Fruit fly (Drosophila melanogaster) whole organism, embryonic: ENCODE results near the gene CG13384.

Experiments
- Ada2b ChIP-seq: fragments of 200-800 bp; sonication (Bioruptor generic); IDR thresholded peaks from 2 replicates; pipeline ENCODE4 v1.3.6; 2022; ENCODE audit warnings: missing biosample characterization, missing genetic modification characterization
- Atf-2 ChIP-seq: fragments of 200-800 bp; sonication (Bioruptor generic); optimal IDR thresholded peaks from 2 replicates; lab custom pipeline; 2016; ENCODE audit warnings: missing biosample characterization, missing genetic modification characterization
- B-H2 ChIP-seq: fragments of 200-800 bp; sonication (Bioruptor generic); optimal IDR thresholded peaks from 2 replicates; lab custom pipeline; 2018; ENCODE audit warnings: missing biosample characterization, mild to moderate bottlenecking, missing genetic modification characterization
- BtbVII ChIP-seq: fragments of 200-800 bp; sonication (Bioruptor generic); optimal IDR thresholded peaks from 3 replicates; lab custom pipeline; 2017; ENCODE audit warnings: missing biosample characterization, mild to moderate bottlenecking, missing genetic modification characterization
- CG1024 ChIP-seq: fragments of 200-800 bp; sonication (Bioruptor generic); IDR thresholded peaks from 2 replicates; pipeline ENCODE4 v1.3.6; 2022; ENCODE audit warnings: missing biosample characterization, missing genetic modification characterization
- CG10267 ChIP-seq: fragments of 200-800 bp; sonication (Bioruptor generic); optimal IDR thresholded peaks from 2 replicates; lab custom pipeline; 2018; ENCODE audit warnings: missing biosample characterization, mild to moderate bottlenecking, missing genetic modification characterization, moderate library complexity
- CG10654 ChIP-seq: fragments of 200-800 bp; sonication (Bioruptor generic); optimal IDR thresholded peaks from 2 replicates; lab custom pipeline; 2016; ENCODE audit warnings: missing biosample characterization, missing genetic modification characterization
- CG11560 ChIP-seq: fragments of 200-800 bp; sonication (Bioruptor generic); IDR thresholded peaks from 3 replicates; pipeline ENCODE4 v1.3.6; 2022; ENCODE audit warnings: missing biosample characterization, missing genetic modification characterization
- CG12071 ChIP-seq: fragments of 200-800 bp; sonication (Bioruptor generic); optimal IDR thresholded peaks from 3 replicates; lab custom pipeline; 2018; ENCODE audit warnings: missing biosample characterization, mild to moderate bottlenecking, missing genetic modification characterization
- CG12155 ChIP-seq: fragments of 200-800 bp; sonication (Bioruptor generic); optimal IDR thresholded peaks from 3 replicates; lab custom pipeline; 2016; ENCODE audit warnings: missing biosample characterization, missing genetic modification characterization
- CG12769 ChIP-seq: fragments of 200-800 bp; sonication (Bioruptor generic); optimal IDR thresholded peaks from 2 replicates; lab custom pipeline; 2019; ENCODE audit warnings: missing biosample characterization, mild to moderate bottlenecking, missing genetic modification characterization, moderate library complexity
- CG14014 ChIP-seq: fragments of 200-800 bp; sonication (Bioruptor generic); IDR thresholded peaks from 2 replicates; pipeline ENCODE4 v1.3.6; 2022; ENCODE audit warnings: missing biosample characterization, missing genetic modification characterization
- CG14860 ChIP-seq: fragments of 200-800 bp; sonication (Bioruptor generic); IDR thresholded peaks from 3 replicates; pipeline ENCODE4 v1.3.6; 2022; ENCODE audit warnings: missing biosample characterization, missing genetic modification characterization; ENCODE audit not compliant: partially characterized antibody
- CG17385 ChIP-seq: fragments of 200-800 bp; sonication (Bioruptor generic); optimal IDR thresholded peaks from 3 replicates; lab custom pipeline; 2018; ENCODE audit warnings: missing biosample characterization, mild to moderate bottlenecking, missing genetic modification characterization
- CG1832 ChIP-seq: fragments of 200-800 bp; sonication (Bioruptor generic); optimal IDR thresholded peaks from 2 replicates; lab custom pipeline; 2017; ENCODE audit warnings: missing biosample characterization, mild to moderate bottlenecking, missing genetic modification characterization, inconsistent platforms
- CG2202 ChIP-seq: fragments of 200-800 bp; sonication (Bioruptor generic); optimal IDR thresholded peaks from 2 replicates; lab custom pipeline; 2018; ENCODE audit warnings: missing biosample characterization, mild to moderate bottlenecking, missing genetic modification characterization
- CG2875 ChIP-seq: fragments of 200-800 bp; sonication (Bioruptor generic); optimal IDR thresholded peaks from 2 replicates; lab custom pipeline; 2017; ENCODE audit warnings: missing biosample characterization, mild to moderate bottlenecking, missing genetic modification characterization, missing genetic modification reagents
- CG3163 ChIP-seq: fragments of 200-800 bp; sonication (Bioruptor generic); optimal IDR thresholded peaks from 3 replicates; lab custom pipeline; 2016; ENCODE audit warnings: missing biosample characterization, missing genetic modification characterization
- CG3726 ChIP-seq: fragments of 200-800 bp; sonication (Bioruptor generic); IDR thresholded peaks from 3 replicates; pipeline ENCODE4, ENCODE4 v1.3.6; 2022; ENCODE audit warnings: missing biosample characterization, missing genetic modification characterization
- CG4328 ChIP-seq: fragments of 200-800 bp; sonication (Bioruptor generic); optimal IDR thresholded peaks from 3 replicates; lab custom pipeline; 2017; ENCODE audit warnings: missing biosample characterization, missing genetic modification reagents, missing genetic modification characterization
- CG4424 ChIP-seq: fragments of 200-800 bp; sonication (Bioruptor generic); optimal IDR thresholded peaks from 3 replicates; lab custom pipeline; 2016; ENCODE audit warnings: missing biosample characterization, missing genetic modification characterization
- CG4730 ChIP-seq: fragments of 200-800 bp; sonication (Bioruptor generic); IDR thresholded peaks from 2 replicates; pipeline ENCODE4 v1.3.6; 2022; ENCODE audit warnings: missing biosample characterization, missing genetic modification characterization
- CG6765 ChIP-seq: fragments of 200-800 bp; sonication (Bioruptor generic); optimal IDR thresholded peaks from 3 replicates; lab custom pipeline; 2017; ENCODE audit warnings: missing biosample characterization, mild to moderate bottlenecking, missing genetic modification characterization
- CG8924 ChIP-seq: fragments of 200-800 bp; optimal IDR thresholded peaks from 3 replicates; lab custom pipeline; 2019; ENCODE audit warnings: missing biosample characterization, mild to moderate bottlenecking, missing genetic modification characterization, moderate library complexity
- Doc2 ChIP-seq: fragments of 200-800 bp; sonication (Bioruptor generic); IDR thresholded peaks from 2 replicates; pipeline ENCODE4 v1.3.6; 2022; ENCODE audit warnings: missing biosample characterization, missing genetic modification characterization
- Eip74EF ChIP-seq, 2 experiments: fragments of 200-800 bp in 1 of 2; fragments of >200 bp in 1 of 2; sonication (Bioruptor generic) in 1 of 2; optimal IDR thresholded peaks; 2 replicates each; lab custom pipeline; 2017 to 2019; ENCODE audit warnings: missing biosample characterization in 2 of 2, missing genetic modification characterization in 2 of 2, mild to moderate bottlenecking in 1 of 2, moderate library complexity in 1 of 2
- Hr78 ChIP-seq, 2 experiments: fragments of 200-800 bp in 1 of 2; fragments of >200 bp in 1 of 2; sonication (Bioruptor generic) in 1 of 2; optimal IDR thresholded peaks; 2 replicates each; lab custom pipeline; 2017 to 2019; ENCODE audit warnings: missing biosample characterization in 2 of 2, missing genetic modification characterization in 2 of 2, mild to moderate bottlenecking in 1 of 2, moderate library complexity in 1 of 2
- Max ChIP-seq: fragments of 200-800 bp; sonication (Bioruptor generic); optimal IDR thresholded peaks from 2 replicates; lab custom pipeline; 2016; ENCODE audit warnings: missing biosample characterization, mild to moderate bottlenecking, missing genetic modification characterization
- NC2β ChIP-seq: fragments of 200-800 bp; sonication (Bioruptor generic); optimal IDR thresholded peaks from 2 replicates; lab custom pipeline; 2016; ENCODE audit warnings: missing biosample characterization, missing genetic modification characterization
- NfI ChIP-seq: fragments of 200-800 bp; sonication (Bioruptor generic); optimal IDR thresholded peaks from 3 replicates; lab custom pipeline; 2018; ENCODE audit warnings: missing biosample characterization, mild to moderate bottlenecking, missing genetic modification characterization, moderate library complexity
- Ravus ChIP-seq: fragments of 200-800 bp; sonication (Bioruptor generic); IDR thresholded peaks from 2 replicates; pipeline ENCODE4 v1.3.6; 2022; ENCODE audit warnings: missing biosample characterization, missing genetic modification characterization
- Sox100B ChIP-seq: fragments of 200-800 bp; sonication (Bioruptor generic); optimal IDR thresholded peaks from 3 replicates; lab custom pipeline; 2018; ENCODE audit warnings: missing biosample characterization, mild to moderate bottlenecking, missing genetic modification characterization
- Sry-δ ChIP-seq: fragments of 200-800 bp; sonication (Bioruptor generic); optimal IDR thresholded peaks from 2 replicates; lab custom pipeline; 2016; ENCODE audit warnings: missing biosample characterization, missing genetic modification characterization
- TFAM ChIP-seq: fragments of 200-800 bp; sonication (Bioruptor generic); optimal IDR thresholded peaks from 2 replicates; lab custom pipeline; 2017; ENCODE audit warnings: missing biosample characterization, missing genetic modification characterization, inconsistent platforms
- Vsx1 ChIP-seq: fragments of 200-800 bp; sonication (Bioruptor generic); optimal IDR thresholded peaks from 2 replicates; lab custom pipeline; 2017; ENCODE audit warnings: missing biosample characterization, mild to moderate bottlenecking, missing genetic modification characterization, missing genetic modification reagents
- ap ChIP-seq: fragments of 200-800 bp; sonication (Bioruptor generic); IDR thresholded peaks from 2 replicates; pipeline ENCODE4 v1.3.6; 2022; ENCODE audit warnings: missing biosample characterization, missing genetic modification characterization
- bsh ChIP-seq, 2 experiments: fragments of 200-800 bp; sonication (Bioruptor generic); optimal IDR thresholded peaks; 2 replicates each; lab custom pipeline; 2017 to 2018; ENCODE audit warnings: mild to moderate bottlenecking in 2 of 2, missing biosample characterization in 2 of 2, missing genetic modification characterization in 2 of 2, moderate library complexity in 1 of 2
- cwo ChIP-seq: fragments of 200-800 bp; sonication (Bioruptor generic); optimal IDR thresholded peaks from 3 replicates; lab custom pipeline; 2017; ENCODE audit warnings: missing biosample characterization, missing genetic modification characterization, mild to moderate bottlenecking, moderate library complexity, missing genetic modification reagents
- dm ChIP-seq: fragments of 200-800 bp; sonication (Bioruptor generic); optimal IDR thresholded peaks from 3 replicates; lab custom pipeline; 2016; ENCODE audit warnings: missing biosample characterization, missing genetic modification characterization
- dmrt99B ChIP-seq: fragments of 200-800 bp; sonication (Bioruptor generic); optimal IDR thresholded peaks from 2 replicates; lab custom pipeline; 2018; ENCODE audit warnings: missing biosample characterization, mild to moderate bottlenecking, missing genetic modification characterization, moderate library complexity
- h ChIP-seq: fragments of >200 bp; optimal IDR thresholded peaks from 2 replicates; lab custom pipeline; 2017
- knrl ChIP-seq: fragments of 200-800 bp; sonication (Bioruptor generic); IDR thresholded peaks from 3 replicates; pipeline ENCODE4 v1.3.6; 2022; ENCODE audit warnings: missing biosample characterization, missing genetic modification characterization; ENCODE audit not compliant: partially characterized antibody
- lov ChIP-seq, 2 experiments: fragments of 200-800 bp in 1 of 2; fragments of >200 bp in 1 of 2; sonication (Bioruptor generic) in 1 of 2; IDR thresholded peaks in 1 of 2; optimal IDR thresholded peaks in 1 of 2; 2 replicates in 1 of 2; 3 replicates in 1 of 2; pipeline versions ENCODE4 v1.3.6 to Lab custom; 2017 to 2022; ENCODE audit warnings: missing biosample characterization in 1 of 2, missing genetic modification characterization in 1 of 2
- nau ChIP-seq: fragments of 200-800 bp; sonication (Bioruptor generic); optimal IDR thresholded peaks from 3 replicates; lab custom pipeline; 2017; ENCODE audit warnings: missing biosample characterization, mild to moderate bottlenecking, missing genetic modification characterization, missing genetic modification reagents
- nerfin-1 ChIP-seq: fragments of 200-800 bp; sonication (Bioruptor generic); optimal IDR thresholded peaks from 3 replicates; lab custom pipeline; 2019; ENCODE audit warnings: missing biosample characterization, mild to moderate bottlenecking, missing genetic modification characterization, moderate library complexity
- pita ChIP-seq: fragments of 200-800 bp; sonication (Bioruptor generic); optimal IDR thresholded peaks from 2 replicates; lab custom pipeline; 2017; ENCODE audit warnings: missing biosample characterization, mild to moderate bottlenecking, missing genetic modification characterization
- sd ChIP-seq: fragments of 200-800 bp; sonication (Bioruptor generic); optimal IDR thresholded peaks from 3 replicates; lab custom pipeline; 2018; ENCODE audit warnings: missing biosample characterization, mild to moderate bottlenecking, missing genetic modification characterization, moderate library complexity
- seq ChIP-seq: fragments of 200-800 bp; sonication (Bioruptor generic); IDR thresholded peaks from 2 replicates; pipeline ENCODE4 v1.3.6; 2022; ENCODE audit warnings: missing biosample characterization, missing genetic modification characterization
- toy ChIP-seq: fragments of 200-800 bp; sonication (Bioruptor generic); IDR thresholded peaks from 2 replicates; pipeline ENCODE4 v1.3.6; 2022; ENCODE audit warnings: missing biosample characterization, missing genetic modification characterization

The CG13384 gene

dm6 chr2L:8361204-8361952 is 22.9 kb upstream of the CG13384 start (continued):
- TF ChIP-seq Ravus (GFP tag; lab: Robert Waterston, UW) (no peak), CG12155 (GFP tag; lab: Kevin White, UChicago) (no peak), CG14014 (GFP tag; lab: Robert Waterston, UW) (no peak), CG10267 (tag; lab: Kevin White, UChicago) (peak; percentile 15), bsh (GFP tag; optimal IDR thresholded peaks at IDR 0.05; lab: Kevin White, UChicago) (no peak), Sry-δ (GFP tag; lab: Kevin White, UChicago) (no peak), CG6765 (GFP tag; lab: Kevin White, UChicago) (no peak), CG11560 (tag; lab: Robert Waterston, UW) (no peak), CG2875 (no peak), CG2202 (no peak), NC2β (GFP tag; lab: Kevin White, UChicago) (no peak), CG12071 (GFP tag; lab: Kevin White, UChicago) (no peak), CG14860 (GFP tag; lab: Robert Waterston, UW) (no peak), CG4424 (GFP tag; lab: Kevin White, UChicago) (peak; percentile 14), BtbVII (no peak), nerfin-1 (tag; lab: Kevin White, UChicago) (no peak), lov (optimal IDR thresholded peaks at IDR 0.05; lab: Kevin White, UChicago) (no peak), lov (GFP tag; IDR thresholded peaks at IDR 0.05; lab: Robert Waterston, UW) (no peak), Sox100B (peak; percentile 10), Eip74EF (GFP tag; optimal IDR thresholded peaks at IDR 0.05; lab: Kevin White, UChicago) (no peak), Hr78 (GFP tag; optimal IDR thresholded peaks at IDR 0.05; lab: Kevin White, UChicago) (no peak), dm (GFP tag; lab: Kevin White, UChicago) (no peak), CG17385 (GFP tag; lab: Kevin White, UChicago) (peak; percentile 10), toy (GFP tag; lab: Robert Waterston, UW) (no peak), Doc2 (GFP tag; lab: Robert Waterston, UW) (no peak), NfI (GFP tag; lab: Kevin White, UChicago) (no peak), CG4328 (peak; percentile 1), CG8924 (tag; lab: Kevin White, UChicago) (peak; percentile 20), Ada2b (no peak), dmrt99B (tag; lab: Kevin White, UChicago) (peak; percentile 55), h (no peak), TFAM (GFP tag; lab: Kevin White, UChicago) (no peak), Atf-2 (peak; percentile 10), CG3163 (no peak), B-H2 (GFP tag; lab: Kevin White, UChicago) (no peak), Max (GFP tag; lab: Kevin White, UChicago) (peak; percentile 6), seq (GFP tag; lab: Robert Waterston, UW) (no peak), CG3726 (no peak), CG4730 (GFP tag; lab: Robert Waterston, UW) (no peak), ap (GFP tag; lab: Robert Waterston, UW) (no peak), CG12769 (tag; lab: Kevin White, UChicago) (no peak), CG1832 (GFP tag; lab: Kevin White, UChicago) (no peak), pita (GFP tag; lab: Kevin White, UChicago) (no peak), knrl (GFP tag; lab: Robert Waterston, UW) (no peak), cwo (GFP tag; lab: Kevin White, UChicago) (no peak), nau (GFP tag; lab: Kevin White, UChicago) (no peak), sd (tag; lab: Kevin White, UChicago) (no peak), CG10654 (no peak), CG1024 (GFP tag; lab: Robert Waterston, UW) (no peak), Vsx1 (GFP tag; lab: Kevin White, UChicago) (no peak)
